Fruit fly (Drosophila melanogaster): ENCODE measurements around the gene ush.

The ush gene

dm6 chr2L:471021-471479 lies 5.0 kb upstream of the ush start (continued):
- TF ChIP-seq mirr (GFP tag; optimal IDR thresholded peaks at IDR 0.05) (no peak), Atf3 (GFP tag; optimal IDR thresholded peaks at IDR 0.05) (no peak), CG7928 (GFP tag; optimal IDR thresholded peaks at IDR 0.05) (peak; percentile 6), NC2β (GFP tag; optimal IDR thresholded peaks at IDR 0.05) (no peak), C15 (GFP tag; IDR thresholded peaks at IDR 0.05) (no peak), vfl (GFP tag; optimal IDR thresholded peaks at IDR 0.05) (no peak), dan (GFP tag; IDR thresholded peaks at IDR 0.05) (no peak), ken (GFP tag; IDR thresholded peaks at IDR 0.05) (no peak), CG3065 (GFP tag; optimal IDR thresholded peaks at IDR 0.05) (no peak), jing (GFP tag; optimal IDR thresholded peaks at IDR 0.05) (peak; percentile 49), shn (GFP tag; optimal IDR thresholded peaks at IDR 0.05) (no peak), CG15479 (GFP tag; optimal IDR thresholded peaks at IDR 0.05) (no peak), CG12299 (tag; optimal IDR thresholded peaks at IDR 0.05) (peak; percentile 25), sug (tag; optimal IDR thresholded peaks at IDR 0.05) (no peak), br (optimal IDR thresholded peaks at IDR 0.05) (no peak), klu (GFP tag; IDR thresholded peaks at IDR 0.05) (no peak), D (optimal IDR thresholded peaks at IDR 0.05) (no peak), D (GFP tag; optimal IDR thresholded peaks at IDR 0.05) (peak; percentile 42), Dad (GFP tag; optimal IDR thresholded peaks at IDR 0.05) (no peak), CG32532 (GFP tag; IDR thresholded peaks at IDR 0.05) (no peak), chn (GFP tag; optimal IDR thresholded peaks at IDR 0.05) (no peak), CG14667 (GFP tag; IDR thresholded peaks at IDR 0.05) (no peak), Optix (GFP tag; IDR thresholded peaks at IDR 0.05) (no peak), CG12744 (GFP tag; optimal IDR thresholded peaks at IDR 0.05) (no peak), CG7556 (GFP tag; optimal IDR thresholded peaks at IDR 0.05) (peak; percentile 69), Side (GFP tag; optimal IDR thresholded peaks at IDR 0.05) (no peak), CG7786 (GFP tag; optimal IDR thresholded peaks at IDR 0.05) (no peak), CG13624 (GFP tag; optimal IDR thresholded peaks at IDR 0.05) (no peak), CG10654 (GFP tag; optimal IDR thresholded peaks at IDR 0.05) (peak; percentile 39), CG9817 (tag; optimal IDR thresholded peaks at IDR 0.05) (peak; percentile 47), pita (GFP tag; optimal IDR thresholded peaks at IDR 0.05) (no peak), Scr (GFP tag; IDR thresholded peaks at IDR 0.05; ENCODE audit: partially characterized antibody) (no peak), CG17612 (GFP tag; IDR thresholded peaks at IDR 0.05) (no peak), CG11696 (GFP tag; IDR thresholded peaks at IDR 0.05) (no peak), CG1024 (GFP tag; IDR thresholded peaks at IDR 0.05) (0 out of 2 replicates have a peak, but pooled peaks have one; percentile 18), CG11398 (GFP tag; optimal IDR thresholded peaks at IDR 0.05) (no peak), CG42726 (GFP tag; IDR thresholded peaks at IDR 0.05; ENCODE audit: partially characterized antibody) (no peak), tin (GFP tag; optimal IDR thresholded peaks at IDR 0.05) (peak; percentile 6), gcm2 (GFP tag; optimal IDR thresholded peaks at IDR 0.05) (no peak), CG9876 (GFP tag; optimal IDR thresholded peaks at IDR 0.05) (no peak), CG1792 (GFP tag; optimal IDR thresholded peaks at IDR 0.05) (no peak), CG4617 (GFP tag; optimal IDR thresholded peaks at IDR 0.05; ENCODE audit: borderline replicate concordance) (no peak), salm (tag; optimal IDR thresholded peaks at IDR 0.05) (peak; percentile 70), Dll (GFP tag; IDR thresholded peaks at IDR 0.05; ENCODE audit: partially characterized antibody) (no peak), gro (GFP tag; optimal IDR thresholded peaks at IDR 0.05) (no peak), CG33557 (GFP tag; optimal IDR thresholded peaks at IDR 0.05) (no peak), cas (GFP tag; IDR thresholded peaks at IDR 0.05) (no peak), Mad (GFP tag; optimal IDR thresholded peaks at IDR 0.05) (no peak), CG12769 (tag; optimal IDR thresholded peaks at IDR 0.05) (no peak), CG17186 (GFP tag; optimal IDR thresholded peaks at IDR 0.05) (no peak), Jarid2 (GFP tag; optimal IDR thresholded peaks at IDR 0.05) (peak; percentile 32), CG12659 (GFP tag; optimal IDR thresholded peaks at IDR 0.05) (peak; percentile 8), bsh (GFP tag; optimal IDR thresholded peaks at IDR 0.05) (peak in 1 of 2 experiments; percentile 77)

Data from whole organism, embryonic.